Worm (Caenorhabditis elegans) whole organism, L2 larva: ENCODE data around the gene fbxc-50.

Source experiments
- aly-2 ChIP-seq: fragments of 150-350 bp; optimal IDR thresholded peaks from 2 replicates; lab custom pipeline; 2014; ENCODE audit warnings: missing biosample characterization, missing genetic modification characterization
- mdl-1 ChIP-seq, 2 experiments: fragments of 150-350 bp in 1 of 2; sonication (generic microtip) in 1 of 2; optimal IDR thresholded peaks; 2 replicates each; lab custom pipeline; 2017; ENCODE audit warnings: missing biosample characterization in 2 of 2, missing genetic modification characterization in 2 of 2
- nhr-77 ChIP-seq: fragments of 150-350 bp; optimal IDR thresholded peaks from 2 replicates; lab custom pipeline; 2014; ENCODE audit warnings: missing biosample characterization, missing genetic modification characterization
- snpc-4 ChIP-seq: fragments of 150-350 bp; optimal IDR thresholded peaks from 2 replicates; lab custom pipeline; 2014; ENCODE audit warnings: missing biosample characterization, missing genetic modification characterization
- ztf-11 ChIP-seq: sonication (generic microtip); optimal IDR thresholded peaks from 2 replicates; lab custom pipeline; 2017; ENCODE audit warnings: missing biosample characterization, missing genetic modification characterization

DNA sequence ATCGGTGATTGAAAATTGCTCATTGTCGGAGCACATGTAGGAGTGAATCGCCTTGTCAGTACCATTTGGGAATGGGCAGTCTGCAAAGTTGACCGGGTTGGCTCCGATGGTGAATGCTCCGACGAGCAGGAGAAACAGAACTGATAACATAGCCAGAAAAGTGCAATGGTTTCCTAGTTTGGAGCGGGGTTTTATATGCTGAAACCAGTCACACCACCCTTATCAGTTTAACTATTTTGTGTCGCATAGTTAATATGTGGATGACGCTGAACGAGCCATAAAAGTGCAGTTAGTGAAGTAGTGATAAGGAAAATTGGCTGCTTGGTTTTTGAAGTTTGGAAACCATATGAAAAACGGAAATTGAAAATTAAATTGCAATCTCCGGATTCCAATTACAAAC, 2.1 kb downstream of the fbxc-50 start, which contains the start of gene C17F4.7:
- TF ChIP-seq nhr-77 (tag; lab: Kevin White, UChicago) (no peak), ztf-11 (tag; lab: Kevin White, UChicago) (no peak), mdl-1 (tag; optimal IDR thresholded peaks at IDR 0.05; lab: Kevin White, UChicago) (no peak), snpc-4 (no peak), aly-2 (tag; lab: Kevin White, UChicago) (no peak)
